Worm (Caenorhabditis elegans): Measurements from ENCODE around the gene F29A7.6.

DNA sequence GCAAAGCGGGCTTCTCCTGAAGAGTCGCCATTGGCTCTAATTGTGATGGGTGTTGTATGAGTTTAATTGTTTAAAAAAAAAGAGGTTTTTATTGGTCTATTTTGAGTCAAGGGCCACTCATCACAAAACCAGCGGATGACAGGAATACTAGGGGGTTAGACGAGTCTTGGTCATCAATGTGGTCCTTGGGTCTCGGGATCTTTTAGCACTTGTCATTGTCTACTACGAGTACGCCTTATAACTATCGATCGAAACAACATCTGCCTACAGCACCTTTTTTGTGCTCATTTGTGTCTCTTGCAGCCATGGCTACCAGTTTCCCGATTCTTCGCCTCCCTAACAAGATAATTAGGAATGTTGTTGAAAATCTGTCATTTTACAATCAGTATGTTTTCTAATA is 12.3 kb upstream of the F29A7.6 start, which contains the start of gene fbxb-108:
- TF ChIP-seq snpc-4 (GFP tag; optimal IDR thresholded peaks at IDR 0.05) (no peak), snpc-4 (tag; optimal IDR thresholded peaks at IDR 0.05) (no peak), pha-4 (tag; optimal IDR thresholded peaks at IDR 0.05) (no peak), unc-62 (GFP tag; optimal IDR thresholded peaks at IDR 0.05) (no peak), F10E7.11 (tag; optimal IDR thresholded peaks at IDR 0.05) (no peak), snpc-1.1 (tag; optimal IDR thresholded peaks at IDR 0.05; ENCODE audit: insufficient read depth) (no peak), hmg-20 (GFP tag; IDR thresholded peaks at IDR 0.05) (no peak)
